Fruit fly (Drosophila melanogaster) S2 (cell line): ENCODE results near the gene Arpc2.

Experiments
- CG8478 ChIP-seq: fragments of >200 bp; optimal IDR thresholded peaks from 2 replicates; lab custom pipeline; 2018
- CTCF ChIP-seq, 2 experiments: fragments of >200 bp; optimal IDR thresholded peaks; 2 replicates each; lab custom pipeline; 2018

dm6 chr2L:20399239-20399638 lies 17.6 kb upstream of the Arpc2 start:
- TF ChIP-seq CG8478 (lab: Kevin White, UChicago), result no peak
- no peak for TF ChIP-seq CTCF (optimal IDR thresholded peaks at IDR 0.05; lab: Kevin White, UChicago)
